Fruit fly (Drosophila melanogaster) whole organism, embryonic: ENCODE results near the gene CG10413.

Experiments used
- Ada2b ChIP-seq: fragments of 200-800 bp; sonication (Bioruptor generic); IDR thresholded peaks from 2 replicates; pipeline ENCODE4 v1.3.6; 2022; ENCODE audit warnings: missing biosample characterization, missing genetic modification characterization
- Aef1 ChIP-seq: fragments of 200-800 bp; sonication (Bioruptor generic); IDR thresholded peaks from 3 replicates; pipeline ENCODE4 v1.3.6; 2022; ENCODE audit warnings: missing biosample characterization, missing genetic modification characterization
- Blimp-1 ChIP-seq: fragments of 200-800 bp; sonication (Bioruptor generic); optimal IDR thresholded peaks from 3 replicates; lab custom pipeline; 2018; ENCODE audit warnings: missing biosample characterization, missing genetic modification characterization, mild to moderate bottlenecking, moderate library complexity, missing genetic modification reagents
- CG10267 ChIP-seq: fragments of 200-800 bp; sonication (Bioruptor generic); optimal IDR thresholded peaks from 2 replicates; lab custom pipeline; 2018; ENCODE audit warnings: missing biosample characterization, mild to moderate bottlenecking, missing genetic modification characterization, moderate library complexity
- CG12236 ChIP-seq: fragments of 200-800 bp; sonication (Bioruptor generic); optimal IDR thresholded peaks from 2 replicates; lab custom pipeline; 2016; ENCODE audit warnings: missing biosample characterization, missing genetic modification characterization
- CG13424 ChIP-seq: fragments of 200-800 bp; sonication (Bioruptor generic); optimal IDR thresholded peaks from 2 replicates; lab custom pipeline; 2019; ENCODE audit warnings: missing biosample characterization, mild to moderate bottlenecking, missing genetic modification characterization, moderate library complexity
- CG17328 ChIP-seq: fragments of 200-800 bp; sonication (Bioruptor generic); IDR thresholded peaks from 2 replicates; pipeline ENCODE4 v1.3.6; 2022; ENCODE audit warnings: missing biosample characterization, missing genetic modification characterization
- CG17568 ChIP-seq: fragments of 200-800 bp; sonication (Bioruptor generic); optimal IDR thresholded peaks from 2 replicates; lab custom pipeline; 2018; ENCODE audit warnings: missing biosample characterization, mild to moderate bottlenecking, missing genetic modification characterization, moderate library complexity
- CG17829 ChIP-seq: fragments of 200-800 bp; optimal IDR thresholded peaks from 2 replicates; lab custom pipeline; 2019; ENCODE audit warnings: missing biosample characterization, mild to moderate bottlenecking, missing genetic modification characterization, moderate library complexity
- CG18619 ChIP-seq: fragments of 200-800 bp; sonication (Bioruptor generic); optimal IDR thresholded peaks from 3 replicates; lab custom pipeline; 2017; ENCODE audit warnings: missing biosample characterization, mild to moderate bottlenecking, missing genetic modification characterization
- CG2120 ChIP-seq: fragments of 200-800 bp; sonication (Bioruptor generic); optimal IDR thresholded peaks from 3 replicates; lab custom pipeline; 2016; ENCODE audit warnings: missing biosample characterization, missing genetic modification characterization
- CG2678 ChIP-seq: fragments of 200-800 bp; sonication (Bioruptor generic); optimal IDR thresholded peaks from 3 replicates; lab custom pipeline; 2019; ENCODE audit warnings: missing biosample characterization, mild to moderate bottlenecking, missing genetic modification characterization, moderate library complexity
- CG3847 ChIP-seq: fragments of 200-800 bp; sonication (Bioruptor generic); IDR thresholded peaks from 2 replicates; pipeline ENCODE4 v1.3.6; 2022; ENCODE audit warnings: missing biosample characterization, missing genetic modification characterization
- CG4730 ChIP-seq: fragments of 200-800 bp; sonication (Bioruptor generic); IDR thresholded peaks from 2 replicates; pipeline ENCODE4 v1.3.6; 2022; ENCODE audit warnings: missing biosample characterization, missing genetic modification characterization
- CG7556 ChIP-seq: fragments of 200-800 bp; sonication (Bioruptor generic); optimal IDR thresholded peaks from 2 replicates; lab custom pipeline; 2017; ENCODE audit warnings: missing biosample characterization, mild to moderate bottlenecking, missing genetic modification characterization
- CG7745 ChIP-seq: fragments of 200-800 bp; sonication (Bioruptor generic); optimal IDR thresholded peaks from 2 replicates; lab custom pipeline; 2018; ENCODE audit warnings: missing biosample characterization, mild to moderate bottlenecking, missing genetic modification characterization, moderate library complexity
- CG7786 ChIP-seq: fragments of 200-800 bp; sonication (Bioruptor generic); optimal IDR thresholded peaks from 2 replicates; lab custom pipeline; 2016; ENCODE audit warnings: missing biosample characterization, missing genetic modification characterization
- CG7987 ChIP-seq: fragments of 200-800 bp; sonication (Bioruptor generic); optimal IDR thresholded peaks from 2 replicates; lab custom pipeline; 2018; ENCODE audit warnings: missing biosample characterization, mild to moderate bottlenecking, missing genetic modification characterization, moderate library complexity
- CG8290 ChIP-seq, 3 experiments: fragments of 200-800 bp; sonication (Bioruptor generic); optimal IDR thresholded peaks; 2 replicates each; lab custom pipeline; 2016 to 2019; ENCODE audit warnings: missing biosample characterization in 3 of 3, missing genetic modification characterization in 3 of 3, mild to moderate bottlenecking in 2 of 3, moderate library complexity in 1 of 3
- CG8388 ChIP-seq: fragments of 200-800 bp; sonication (Bioruptor generic); optimal IDR thresholded peaks from 2 replicates; lab custom pipeline; 2019; ENCODE audit warnings: missing biosample characterization, mild to moderate bottlenecking, missing genetic modification characterization, moderate library complexity
- CoRest ChIP-seq: fragments of 200-800 bp; sonication (Bioruptor generic); optimal IDR thresholded peaks from 3 replicates; lab custom pipeline; 2018; ENCODE audit warnings: missing biosample characterization, mild to moderate bottlenecking, missing genetic modification characterization, moderate library complexity
- Fer3 ChIP-seq: fragments of 200-800 bp; sonication (Bioruptor generic); optimal IDR thresholded peaks from 2 replicates; lab custom pipeline; 2018; ENCODE audit warnings: missing biosample characterization, mild to moderate bottlenecking, missing genetic modification characterization, moderate library complexity
- Hmr ChIP-seq: fragments of 200-800 bp; sonication (Bioruptor generic); optimal IDR thresholded peaks from 3 replicates; lab custom pipeline; 2017; ENCODE audit warnings: mild to moderate bottlenecking, missing biosample characterization, missing genetic modification reagents, missing genetic modification characterization
- Hr39 ChIP-seq: fragments of >200 bp; optimal IDR thresholded peaks from 2 replicates; lab custom pipeline; 2017
- Hr78 ChIP-seq, 2 experiments: fragments of 200-800 bp in 1 of 2; fragments of >200 bp in 1 of 2; sonication (Bioruptor generic) in 1 of 2; optimal IDR thresholded peaks; 2 replicates each; lab custom pipeline; 2017 to 2019; ENCODE audit warnings: missing biosample characterization in 2 of 2, missing genetic modification characterization in 2 of 2, mild to moderate bottlenecking in 1 of 2, moderate library complexity in 1 of 2
- Lhr ChIP-seq: fragments of 200-800 bp; sonication (Bioruptor generic); optimal IDR thresholded peaks from 3 replicates; lab custom pipeline; 2017; ENCODE audit warnings: mild to moderate bottlenecking, missing biosample characterization, missing genetic modification reagents, missing genetic modification characterization
- Mad ChIP-seq: fragments of 200-800 bp; sonication (Bioruptor generic); optimal IDR thresholded peaks from 2 replicates; lab custom pipeline; 2016; ENCODE audit warnings: missing biosample characterization, missing genetic modification characterization
- Pdp1 ChIP-seq, 2 experiments: fragments of 200-800 bp; sonication (Bioruptor generic); optimal IDR thresholded peaks; 3 replicates each; lab custom pipeline; 2016; ENCODE audit warnings: missing biosample characterization in 2 of 2, missing genetic modification characterization in 2 of 2, mild to moderate bottlenecking in 1 of 2, moderate library complexity in 1 of 2
- Six4 ChIP-seq: fragments of 200-800 bp; sonication (Bioruptor generic); optimal IDR thresholded peaks from 2 replicates; lab custom pipeline; 2016; ENCODE audit warnings: missing biosample characterization, missing genetic modification characterization
- Taf1 ChIP-seq: fragments of 200-800 bp; sonication (Bioruptor generic); IDR thresholded peaks from 2 replicates; pipeline ENCODE4 v1.3.6; 2022; ENCODE audit warnings: missing biosample characterization, missing genetic modification characterization
- abd-A ChIP-seq: fragments of 200-800 bp; sonication (Bioruptor generic); optimal IDR thresholded peaks from 3 replicates; lab custom pipeline; 2019; ENCODE audit warnings: missing biosample characterization, mild to moderate bottlenecking, missing genetic modification characterization, moderate library complexity
- az2 ChIP-seq: fragments of 200-800 bp; sonication (Bioruptor generic); optimal IDR thresholded peaks from 3 replicates; lab custom pipeline; 2016; ENCODE audit warnings: missing biosample characterization, missing genetic modification characterization
- bab2 ChIP-seq: fragments of 200-800 bp; sonication (Bioruptor generic); optimal IDR thresholded peaks from 2 replicates; lab custom pipeline; 2016; ENCODE audit warnings: missing biosample characterization, missing genetic modification characterization
- br ChIP-seq: fragments of >200 bp; optimal IDR thresholded peaks from 2 replicates; lab custom pipeline; 2017
- en ChIP-seq: fragments of 200-800 bp; sonication (Bioruptor generic); optimal IDR thresholded peaks from 2 replicates; lab custom pipeline; 2016; ENCODE audit warnings: missing biosample characterization, missing genetic modification characterization
- fd64A ChIP-seq: fragments of 200-800 bp; sonication (Bioruptor generic); optimal IDR thresholded peaks from 3 replicates; lab custom pipeline; 2018; ENCODE audit warnings: missing biosample characterization, mild to moderate bottlenecking, missing genetic modification characterization
- insv ChIP-seq, 2 experiments: fragments of 200-800 bp; sonication (Bioruptor generic); optimal IDR thresholded peaks; 3 replicates each; lab custom pipeline; 2016 to 2018; ENCODE audit warnings: missing biosample characterization in 2 of 2, missing genetic modification characterization in 2 of 2
- kay ChIP-seq: fragments of 200-800 bp; sonication (Bioruptor generic); optimal IDR thresholded peaks from 2 replicates; lab custom pipeline; 2016; ENCODE audit warnings: missing biosample characterization, missing genetic modification characterization
- ken ChIP-seq: fragments of 200-800 bp; sonication (Bioruptor generic); IDR thresholded peaks from 3 replicates; pipeline ENCODE4 v1.3.6; 2022; ENCODE audit warnings: missing biosample characterization, missing genetic modification characterization
- mld ChIP-seq: fragments of 200-800 bp; sonication (Bioruptor generic); IDR thresholded peaks from 3 replicates; pipeline ENCODE4 v1.3.6; 2022; ENCODE audit warnings: missing biosample characterization, missing genetic modification characterization; ENCODE audit not compliant: partially characterized antibody
- nmo ChIP-seq: fragments of 200-800 bp; sonication (Bioruptor generic); optimal IDR thresholded peaks from 2 replicates; lab custom pipeline; 2018; ENCODE audit warnings: missing biosample characterization, mild to moderate bottlenecking, missing genetic modification characterization, moderate library complexity
- sens ChIP-seq: fragments of 200-800 bp; sonication (Bioruptor generic); peaks from one replicate; lab custom pipeline; 2016; ENCODE audit warnings: missing biosample characterization, missing genetic modification characterization
- so ChIP-seq: fragments of 200-800 bp; sonication (Bioruptor generic); IDR thresholded peaks from 3 replicates; pipeline ENCODE4 v1.3.6; 2022; ENCODE audit warnings: missing biosample characterization, missing genetic modification characterization
- stwl ChIP-seq: fragments of 200-800 bp; sonication (Bioruptor generic); optimal IDR thresholded peaks from 3 replicates; lab custom pipeline; 2018; ENCODE audit warnings: missing biosample characterization, mild to moderate bottlenecking, missing genetic modification characterization, moderate library complexity
- sug ChIP-seq: fragments of 200-800 bp; optimal IDR thresholded peaks from 2 replicates; lab custom pipeline; 2019; ENCODE audit warnings: missing biosample characterization, mild to moderate bottlenecking, missing genetic modification characterization, moderate library complexity
- unpg ChIP-seq: fragments of 200-800 bp; sonication (Bioruptor generic); optimal IDR thresholded peaks from 3 replicates; lab custom pipeline; 2018; ENCODE audit warnings: missing biosample characterization, mild to moderate bottlenecking, missing genetic modification characterization, moderate library complexity
- vfl ChIP-seq: fragments of 200-800 bp; sonication (Bioruptor generic); optimal IDR thresholded peaks from 2 replicates; lab custom pipeline; 2016; ENCODE audit warnings: missing biosample characterization, missing genetic modification characterization
- vvl ChIP-seq: fragments of 200-800 bp; sonication (Bioruptor generic); IDR thresholded peaks from 2 replicates; pipeline ENCODE4 v1.3.6; 2022; ENCODE audit warnings: missing biosample characterization, missing genetic modification characterization

Gene CG10413

dm6 chr2L:18647857-18648652 is 43.0 kb upstream of the CG10413 start (continued):
- no peak for TF ChIP-seq insv (GFP tag; optimal IDR thresholded peaks at IDR 0.05; lab: Kevin White, UChicago)
- peak; percentile 2 to 32 for TF ChIP-seq Pdp1 (GFP tag; optimal IDR thresholded peaks at IDR 0.05; lab: Kevin White, UChicago)
- TF ChIP-seq Six4 = no peak
- TF ChIP-seq stwl (tag; lab: Kevin White, UChicago) = peak; percentile 1
- peak in 1 of 2 experiments; percentile 52 for TF ChIP-seq Hr78 (GFP tag; optimal IDR thresholded peaks at IDR 0.05; lab: Kevin White, UChicago)
- peak; percentile 23; the same call in 1 of the 2 replicates for TF ChIP-seq vvl (GFP tag; lab: Robert Waterston, UW)
- no peak for TF ChIP-seq Aef1 (GFP tag; lab: Robert Waterston, UW)
- TF ChIP-seq CG7987 (GFP tag; lab: Kevin White, UChicago) = no peak
- peak; percentile 36 for TF ChIP-seq en (GFP tag; lab: Kevin White, UChicago)
- peak; percentile 4 for TF ChIP-seq CG8290 (GFP tag; optimal IDR thresholded peaks at IDR 0.05; lab: Kevin White, UChicago)
- TF ChIP-seq CG8290 (tag; optimal IDR thresholded peaks at IDR 0.05; lab: Kevin White, UChicago) = no peak
- peak; percentile 43 for TF ChIP-seq CoRest (tag; lab: Kevin White, UChicago)
- peak; percentile 56 for TF ChIP-seq unpg (GFP tag; lab: Kevin White, UChicago)
- peak; percentile 50 for TF ChIP-seq CG17328 (GFP tag; lab: Robert Waterston, UW)
- no peak for TF ChIP-seq CG7786
- no peak for TF ChIP-seq vfl (GFP tag; lab: Kevin White, UChicago)
- TF ChIP-seq CG17829 = no peak
- peak; percentile 32 for TF ChIP-seq az2 (GFP tag; lab: Kevin White, UChicago)
- TF ChIP-seq CG10267 (tag; lab: Kevin White, UChicago) = peak; percentile 8
- peak; percentile 94 for TF ChIP-seq CG7745 (tag; lab: Kevin White, UChicago)
- TF ChIP-seq ken (GFP tag; lab: Robert Waterston, UW) = 0 out of 3 replicates have a peak, but pooled peaks have one; percentile 47
- peak; percentile 14 for TF ChIP-seq CG18619 (GFP tag; lab: Kevin White, UChicago)
- no peak for TF ChIP-seq Mad (GFP tag; lab: Kevin White, UChicago)
- peak; percentile 19 for TF ChIP-seq CG2120
- no peak for TF ChIP-seq CG17568
- TF ChIP-seq abd-A = no peak
- TF ChIP-seq CG2678 (tag; lab: Kevin White, UChicago) = peak; percentile 13
- TF ChIP-seq br (lab: Kevin White, UChicago) = no peak
- TF ChIP-seq bab2 = peak; percentile 13
- peak; percentile 57 for TF ChIP-seq CG8388 (GFP tag; lab: Kevin White, UChicago)
- no peak for TF ChIP-seq Taf1 (GFP tag; lab: Robert Waterston, UW)
- TF ChIP-seq CG12236 (GFP tag; lab: Kevin White, UChicago) = no peak
- no peak for TF ChIP-seq so (GFP tag; lab: Robert Waterston, UW)
- TF ChIP-seq mld = no peak
- TF ChIP-seq Lhr (GFP tag; lab: Kevin White, UChicago) = peak; percentile 15
- no peak for TF ChIP-seq Fer3
- 0 out of 2 replicates have a peak, but pooled peaks have one; percentile 18 for TF ChIP-seq CG3847 (GFP tag; lab: Robert Waterston, UW)
- TF ChIP-seq kay (GFP tag; lab: Kevin White, UChicago) = no peak
- TF ChIP-seq Ada2b (GFP tag; lab: Robert Waterston, UW) = peak; percentile 34; the same call in 1 of the 2 replicates
- TF ChIP-seq CG4730 (GFP tag; lab: Robert Waterston, UW) = no peak
- TF ChIP-seq CG7556 (GFP tag; lab: Kevin White, UChicago) = peak; percentile 32
- no peak for TF ChIP-seq Hr39 (lab: Kevin White, UChicago)
- peak; percentile 56 for TF ChIP-seq nmo (GFP tag; lab: Kevin White, UChicago)
- peak; percentile 43 for TF ChIP-seq CG13424
- peak; percentile 10 for TF ChIP-seq Blimp-1 (GFP tag; lab: Kevin White, UChicago)
- TF ChIP-seq sens = peak; percentile 93
- TF ChIP-seq fd64A (GFP tag; lab: Kevin White, UChicago) = peak; percentile 18
- TF ChIP-seq sug (tag; lab: Kevin White, UChicago) = no peak
- peak; percentile 7 for TF ChIP-seq Hmr (GFP tag; lab: Kevin White, UChicago)
